Worm (Caenorhabditis elegans): ENCODE results near the gene F28B12.6.

The F28B12.6 gene

ce11 chrII:5940815-5941214 is at the start of gene F28B12.6:
Gene F28B12.6, plus strand, starts transcription at chrII:5940863.
- TF ChIP-seq cebp-1 (GFP tag; IDR thresholded peaks at IDR 0.05) (no peak), cebp-1 (tag; optimal IDR thresholded peaks at IDR 0.05) (peak; percentile 24), B0336.3 (GFP tag; IDR thresholded peaks at IDR 0.05) (peak; percentile 61; the same call in 1 of the 2 replicates), dox-1 (GFP tag; IDR thresholded peaks at IDR 0.05) (no peak), nfyb-1 (GFP tag; IDR thresholded peaks at IDR 0.05) (peak; percentile 52; the same call in 1 of the 2 replicates), atf-7 (tag; optimal IDR thresholded peaks at IDR 0.05) (no peak)

- TF ChIP-seq cebp-1 (GFP tag; IDR thresholded peaks at IDR 0.05) (no peak), cebp-1 (tag; optimal IDR thresholded peaks at IDR 0.05) (peak; percentile 4), hlh-12 (tag; optimal IDR thresholded peaks at IDR 0.05) (no peak), Y67H2A.10 (GFP tag; conservative IDR thresholded peaks at IDR 0.05) (no peak), atf-7 (tag; optimal IDR thresholded peaks at IDR 0.05) (peak; percentile 25), dpl-1 (GFP tag; optimal IDR thresholded peaks at IDR 0.05) (no peak), Y53G8AR.9 (GFP tag; conservative IDR thresholded peaks at IDR 0.05) (0 out of 2 replicates have a peak, but pooled peaks have one; percentile 47), ztf-26 (tag; optimal IDR thresholded peaks at IDR 0.05) (peak; percentile 25), repo-1 (tag; optimal IDR thresholded peaks at IDR 0.05) (peak; percentile 55), ceh-40 (GFP tag; IDR thresholded peaks at IDR 0.05) (no peak)
Measured at ce11 chrII:5892813-5893212, 47.9 kb upstream of the F28B12.6 start.

- TF ChIP-seq sptf-2 (GFP tag; optimal IDR thresholded peaks at IDR 0.05), result no peak
- TF ChIP-seq T07F8.4 (tag; optimal IDR thresholded peaks at IDR 0.05), result no peak
- no peak for TF ChIP-seq lsl-1 (GFP tag; optimal IDR thresholded peaks at IDR 0.05)
- no peak for TF ChIP-seq F57C9.4 (tag; optimal IDR thresholded peaks at IDR 0.05)
- TF ChIP-seq egl-18 (GFP tag; IDR thresholded peaks at IDR 0.05), result no peak
- no peak for TF ChIP-seq ceh-27 (GFP tag; optimal IDR thresholded peaks at IDR 0.05)
- TF ChIP-seq F55B11.4 (tag; optimal IDR thresholded peaks at IDR 0.05; ENCODE audit: borderline replicate concordance, insufficient read depth), result no peak
- no peak for TF ChIP-seq B0035.1 (tag; optimal IDR thresholded peaks at IDR 0.05)
- TF ChIP-seq F22D6.2 (tag; optimal IDR thresholded peaks at IDR 0.05), result no peak
- TF ChIP-seq B0336.3 (GFP tag; IDR thresholded peaks at IDR 0.05), result no peak
Measured at ce11 chrII:5895870-5896269, 44.8 kb upstream of the F28B12.6 start, which contains the start of gene F59G1.4. Gene F59G1.4, plus strand, starts transcription at chrII:5896170.

ce11 chrII:5896512-5896911 is 44.2 kb upstream of the F28B12.6 start:
- TF ChIP-seq madf-10 (tag; optimal IDR thresholded peaks at IDR 0.05), result no peak
- no peak for TF ChIP-seq ceh-100 (GFP tag; IDR thresholded peaks at IDR 0.05)
- TF ChIP-seq pbrm-1 (GFP tag; IDR thresholded peaks at IDR 0.05), result no peak
- TF ChIP-seq aptf-3 (GFP tag; IDR thresholded peaks at IDR 0.05), result no peak
- no peak for TF ChIP-seq tbx-9 (tag; optimal IDR thresholded peaks at IDR 0.05; ENCODE audit: borderline replicate concordance)
- no peak for TF ChIP-seq dox-1 (GFP tag; IDR thresholded peaks at IDR 0.05)
- no peak for TF ChIP-seq tbp1 (GFP tag; optimal IDR thresholded peaks at IDR 0.05)
- no peak for TF ChIP-seq aptf-2 (GFP tag; conservative IDR thresholded peaks at IDR 0.05)
- no peak for TF ChIP-seq ceh-27 (GFP tag; optimal IDR thresholded peaks at IDR 0.05)
- no peak for TF ChIP-seq attf-5 (GFP tag; optimal IDR thresholded peaks at IDR 0.05)
- no peak for TF ChIP-seq unc-62 (GFP tag; optimal IDR thresholded peaks at IDR 0.05)
- TF ChIP-seq bed-2 (GFP tag; IDR thresholded peaks at IDR 0.05), result no peak
- TF ChIP-seq unc-130 (GFP tag; optimal IDR thresholded peaks at IDR 0.05), result no peak
- TF ChIP-seq chd-7 (tag; optimal IDR thresholded peaks at IDR 0.05), result no peak
- no peak for TF ChIP-seq ztf-22 (GFP tag; optimal IDR thresholded peaks at IDR 0.05)
- no peak for TF ChIP-seq die-1 (tag; optimal IDR thresholded peaks at IDR 0.05)

Data from whole organism, young adult.